Fruit fly (Drosophila melanogaster) whole organism, embryonic: Measurements from ENCODE around the gene CG18213.

Source experiments
- C15 ChIP-seq: fragments of 200-800 bp; sonication (Bioruptor generic); IDR thresholded peaks from 3 replicates; pipeline ENCODE4 v1.3.6; 2022; ENCODE audit warnings: missing biosample characterization, missing genetic modification characterization
- CG12104 ChIP-seq: fragments of 200-800 bp; sonication (Bioruptor generic); optimal IDR thresholded peaks from 3 replicates; lab custom pipeline; 2016; ENCODE audit warnings: missing biosample characterization, missing genetic modification characterization
- CG12391 ChIP-seq: fragments of 200-800 bp; sonication (Bioruptor generic); optimal IDR thresholded peaks from 3 replicates; lab custom pipeline; 2018; ENCODE audit warnings: missing biosample characterization, mild to moderate bottlenecking, missing genetic modification characterization, moderate library complexity
- CG13775 ChIP-seq: fragments of 200-800 bp; sonication (Bioruptor generic); optimal IDR thresholded peaks from 3 replicates; lab custom pipeline; 2017; ENCODE audit warnings: missing biosample characterization, mild to moderate bottlenecking, missing genetic modification characterization
- CG1529 ChIP-seq: fragments of 200-800 bp; sonication (Bioruptor generic); optimal IDR thresholded peaks from 3 replicates; lab custom pipeline; 2018; ENCODE audit warnings: missing biosample characterization, missing genetic modification characterization
- CG1603 ChIP-seq: fragments of 200-800 bp; sonication (Bioruptor generic); optimal IDR thresholded peaks from 2 replicates; lab custom pipeline; 2019; ENCODE audit warnings: missing biosample characterization, mild to moderate bottlenecking, missing genetic modification characterization, moderate library complexity
- CG17612 ChIP-seq: fragments of 200-800 bp; sonication (Bioruptor generic); IDR thresholded peaks from 2 replicates; pipeline ENCODE4 v1.3.6; 2022; ENCODE audit warnings: missing biosample characterization, missing genetic modification characterization
- CG1832 ChIP-seq: fragments of 200-800 bp; sonication (Bioruptor generic); optimal IDR thresholded peaks from 2 replicates; lab custom pipeline; 2017; ENCODE audit warnings: missing biosample characterization, mild to moderate bottlenecking, missing genetic modification characterization, inconsistent platforms
- CG2129 ChIP-seq: fragments of 200-800 bp; sonication (Bioruptor generic); IDR thresholded peaks from 2 replicates; pipeline ENCODE4 v1.3.6; 2022; ENCODE audit warnings: missing biosample characterization, missing genetic modification characterization; ENCODE audit not compliant: partially characterized antibody
- CG2199 ChIP-seq: fragments of 200-800 bp; sonication (Bioruptor generic); IDR thresholded peaks from 3 replicates; pipeline ENCODE4 v1.3.6; 2022; ENCODE audit warnings: missing biosample characterization, missing genetic modification characterization
- CG2202 ChIP-seq: fragments of 200-800 bp; sonication (Bioruptor generic); optimal IDR thresholded peaks from 2 replicates; lab custom pipeline; 2018; ENCODE audit warnings: missing biosample characterization, mild to moderate bottlenecking, missing genetic modification characterization
- CG3065 ChIP-seq: fragments of 200-800 bp; sonication (Bioruptor generic); optimal IDR thresholded peaks from 2 replicates; lab custom pipeline; 2016; ENCODE audit warnings: missing biosample characterization, missing genetic modification characterization
- CG31224 ChIP-seq: fragments of 200-800 bp; sonication (Bioruptor generic); IDR thresholded peaks from 2 replicates; pipeline ENCODE4 v1.3.6; 2022; ENCODE audit warnings: missing biosample characterization, missing genetic modification characterization
- CG31441 ChIP-seq: fragments of 200-800 bp; sonication (Bioruptor generic); IDR thresholded peaks from 2 replicates; pipeline ENCODE4 v1.3.6; 2022; ENCODE audit warnings: missing biosample characterization, missing genetic modification characterization
- CG3163 ChIP-seq: fragments of 200-800 bp; sonication (Bioruptor generic); optimal IDR thresholded peaks from 3 replicates; lab custom pipeline; 2016; ENCODE audit warnings: missing biosample characterization, missing genetic modification characterization
- CG33557 ChIP-seq: fragments of 200-800 bp; sonication (Bioruptor generic); optimal IDR thresholded peaks from 2 replicates; lab custom pipeline; 2019; ENCODE audit warnings: missing biosample characterization, mild to moderate bottlenecking, missing genetic modification characterization, moderate library complexity
- CG4820 ChIP-seq: fragments of 200-800 bp; sonication (Bioruptor generic); optimal IDR thresholded peaks from 3 replicates; lab custom pipeline; 2016; ENCODE audit warnings: missing biosample characterization, missing genetic modification characterization
- CG6254 ChIP-seq: fragments of 200-800 bp; sonication (Bioruptor generic); optimal IDR thresholded peaks from 3 replicates; lab custom pipeline; 2017; ENCODE audit warnings: mild to moderate bottlenecking, missing biosample characterization, missing genetic modification reagents, missing genetic modification characterization
- CG8281 ChIP-seq: fragments of 200-800 bp; sonication (Bioruptor generic); optimal IDR thresholded peaks from 2 replicates; lab custom pipeline; 2018; ENCODE audit warnings: missing biosample characterization, mild to moderate bottlenecking, missing genetic modification characterization, moderate library complexity
- CG8924 ChIP-seq: fragments of 200-800 bp; optimal IDR thresholded peaks from 3 replicates; lab custom pipeline; 2019; ENCODE audit warnings: missing biosample characterization, mild to moderate bottlenecking, missing genetic modification characterization, moderate library complexity
- CG9797 ChIP-seq: fragments of 200-800 bp; sonication (Bioruptor generic); optimal IDR thresholded peaks from 3 replicates; lab custom pipeline; 2018; ENCODE audit warnings: missing biosample characterization, mild to moderate bottlenecking, missing genetic modification characterization
- Chrac-16 ChIP-seq: fragments of 200-800 bp; sonication (Bioruptor generic); optimal IDR thresholded peaks from 3 replicates; lab custom pipeline; 2016; ENCODE audit warnings: missing biosample characterization, missing genetic modification characterization
- E2f2 ChIP-seq: fragments of 200-800 bp; sonication (Bioruptor generic); IDR thresholded peaks from 2 replicates; pipeline ENCODE4 v1.3.6; 2022; ENCODE audit warnings: missing biosample characterization, missing genetic modification characterization
- Ets65A ChIP-seq: fragments of 200-800 bp; sonication (Bioruptor generic); peaks from one replicate; lab custom pipeline; 2016; ENCODE audit warnings: missing biosample characterization, missing genetic modification characterization
- Gug ChIP-seq: fragments of 200-800 bp; sonication (Bioruptor generic); IDR thresholded peaks from 4 replicates; pipeline ENCODE4 v1.3.6; 2022; ENCODE audit warnings: missing biosample characterization, missing genetic modification characterization
- HmgD ChIP-seq: fragments of 200-800 bp; sonication (Bioruptor generic); optimal IDR thresholded peaks from 3 replicates; lab custom pipeline; 2016; ENCODE audit warnings: missing biosample characterization, missing genetic modification characterization
- Hr78 ChIP-seq, 2 experiments: fragments of 200-800 bp in 1 of 2; fragments of >200 bp in 1 of 2; sonication (Bioruptor generic) in 1 of 2; optimal IDR thresholded peaks; 2 replicates each; lab custom pipeline; 2017 to 2019; ENCODE audit warnings: missing biosample characterization in 2 of 2, missing genetic modification characterization in 2 of 2, mild to moderate bottlenecking in 1 of 2, moderate library complexity in 1 of 2
- Mad ChIP-seq: fragments of 200-800 bp; sonication (Bioruptor generic); optimal IDR thresholded peaks from 2 replicates; lab custom pipeline; 2016; ENCODE audit warnings: missing biosample characterization, missing genetic modification characterization
- NC2α ChIP-seq: fragments of 200-800 bp; sonication (Bioruptor generic); optimal IDR thresholded peaks from 2 replicates; lab custom pipeline; 2016; ENCODE audit warnings: missing biosample characterization, missing genetic modification characterization
- NK7.1 ChIP-seq: fragments of 200-800 bp; sonication (Bioruptor generic); optimal IDR thresholded peaks from 3 replicates; lab custom pipeline; 2016; ENCODE audit warnings: missing biosample characterization, missing genetic modification characterization
- Oli ChIP-seq: fragments of 200-800 bp; sonication (Bioruptor generic); optimal IDR thresholded peaks from 2 replicates; lab custom pipeline; 2018; ENCODE audit warnings: missing biosample characterization, mild to moderate bottlenecking, missing genetic modification characterization, moderate library complexity
- Sox100B ChIP-seq: fragments of 200-800 bp; sonication (Bioruptor generic); optimal IDR thresholded peaks from 3 replicates; lab custom pipeline; 2018; ENCODE audit warnings: missing biosample characterization, mild to moderate bottlenecking, missing genetic modification characterization
- Xbp1 ChIP-seq: fragments of 200-800 bp; sonication (Bioruptor generic); optimal IDR thresholded peaks from 3 replicates; lab custom pipeline; 2016; ENCODE audit warnings: missing biosample characterization, mild to moderate bottlenecking, missing genetic modification characterization
- aop ChIP-seq: fragments of 200-800 bp; sonication (Bioruptor generic); IDR thresholded peaks from 2 replicates; pipeline ENCODE4 v1.3.6; 2022; ENCODE audit warnings: missing biosample characterization, missing genetic modification characterization
- cad ChIP-seq: fragments of >200 bp; optimal IDR thresholded peaks from 2 replicates; lab custom pipeline; 2017; ENCODE audit warnings: missing biosample characterization, missing genetic modification characterization
- dmrt11E ChIP-seq: fragments of 200-800 bp; sonication (Bioruptor generic); optimal IDR thresholded peaks from 3 replicates; lab custom pipeline; 2018; ENCODE audit warnings: missing biosample characterization, mild to moderate bottlenecking, missing genetic modification characterization, moderate library complexity
- fd3F ChIP-seq: fragments of 200-800 bp; sonication (Bioruptor generic); optimal IDR thresholded peaks from 2 replicates; lab custom pipeline; 2018; ENCODE audit warnings: missing biosample characterization, mild to moderate bottlenecking, missing genetic modification characterization, moderate library complexity
- ham ChIP-seq: fragments of 200-800 bp; sonication (Bioruptor generic); IDR thresholded peaks from 2 replicates; pipeline ENCODE4 v1.3.6; 2022; ENCODE audit warnings: missing biosample characterization, missing genetic modification characterization
- jigr1 ChIP-seq: fragments of 200-800 bp; sonication (Bioruptor generic); IDR thresholded peaks from 3 replicates; pipeline ENCODE4 v1.3.6; 2022; ENCODE audit warnings: missing biosample characterization, missing genetic modification characterization
- lbe ChIP-seq: fragments of 200-800 bp; sonication (Bioruptor generic); optimal IDR thresholded peaks from 2 replicates; lab custom pipeline; 2016; ENCODE audit warnings: missing biosample characterization, mild to moderate bottlenecking, missing genetic modification characterization
- mirr ChIP-seq: fragments of 200-800 bp; sonication (Bioruptor generic); optimal IDR thresholded peaks from 3 replicates; lab custom pipeline; 2018; ENCODE audit warnings: missing biosample characterization, mild to moderate bottlenecking, missing genetic modification characterization
- otp ChIP-seq: fragments of 200-800 bp; sonication (Bioruptor generic); IDR thresholded peaks from 3 replicates; pipeline ENCODE4, ENCODE4 v1.3.6; 2022; ENCODE audit warnings: missing biosample characterization, missing genetic modification characterization
- peb ChIP-seq: fragments of 200-800 bp; sonication (Bioruptor generic); IDR thresholded peaks from 2 replicates; pipeline ENCODE4 v1.3.6; 2022; ENCODE audit warnings: missing biosample characterization, missing genetic modification characterization
- repo ChIP-seq: fragments of 200-800 bp; sonication (Bioruptor generic); optimal IDR thresholded peaks from 2 replicates; lab custom pipeline; 2016; ENCODE audit warnings: missing biosample characterization, missing genetic modification characterization
- run ChIP-seq: fragments of 200-800 bp; sonication (Bioruptor generic); optimal IDR thresholded peaks from 3 replicates; lab custom pipeline; 2018; ENCODE audit warnings: missing biosample characterization, mild to moderate bottlenecking, missing genetic modification characterization
- slou ChIP-seq: fragments of 200-800 bp; sonication (Bioruptor generic); optimal IDR thresholded peaks from 3 replicates; lab custom pipeline; 2016; ENCODE audit warnings: missing biosample characterization, missing genetic modification characterization
- ssp ChIP-seq: fragments of 200-800 bp; sonication (Bioruptor generic); IDR thresholded peaks from 2 replicates; pipeline ENCODE4 v1.3.6; 2022; ENCODE audit warnings: missing biosample characterization, missing genetic modification characterization
- trem ChIP-seq: fragments of 200-800 bp; optimal IDR thresholded peaks from 3 replicates; lab custom pipeline; 2019; ENCODE audit warnings: missing biosample characterization, mild to moderate bottlenecking, missing genetic modification characterization, moderate library complexity
- ttk ChIP-seq: fragments of 200-800 bp; sonication (Bioruptor generic); IDR thresholded peaks from 2 replicates; pipeline ENCODE4 v2.1.2; 2022; ENCODE audit warnings: missing biosample characterization, missing genetic modification characterization
- wdn ChIP-seq: fragments of 200-800 bp; sonication (Bioruptor generic); IDR thresholded peaks from 2 replicates; pipeline ENCODE4 v1.3.6; 2022; ENCODE audit warnings: missing biosample characterization, missing genetic modification characterization
- wek ChIP-seq: fragments of 200-800 bp; sonication (Bioruptor generic); optimal IDR thresholded peaks from 3 replicates; lab custom pipeline; 2018; ENCODE audit warnings: missing biosample characterization, mild to moderate bottlenecking, missing genetic modification characterization, moderate library complexity

Gene CG18213

DNA sequence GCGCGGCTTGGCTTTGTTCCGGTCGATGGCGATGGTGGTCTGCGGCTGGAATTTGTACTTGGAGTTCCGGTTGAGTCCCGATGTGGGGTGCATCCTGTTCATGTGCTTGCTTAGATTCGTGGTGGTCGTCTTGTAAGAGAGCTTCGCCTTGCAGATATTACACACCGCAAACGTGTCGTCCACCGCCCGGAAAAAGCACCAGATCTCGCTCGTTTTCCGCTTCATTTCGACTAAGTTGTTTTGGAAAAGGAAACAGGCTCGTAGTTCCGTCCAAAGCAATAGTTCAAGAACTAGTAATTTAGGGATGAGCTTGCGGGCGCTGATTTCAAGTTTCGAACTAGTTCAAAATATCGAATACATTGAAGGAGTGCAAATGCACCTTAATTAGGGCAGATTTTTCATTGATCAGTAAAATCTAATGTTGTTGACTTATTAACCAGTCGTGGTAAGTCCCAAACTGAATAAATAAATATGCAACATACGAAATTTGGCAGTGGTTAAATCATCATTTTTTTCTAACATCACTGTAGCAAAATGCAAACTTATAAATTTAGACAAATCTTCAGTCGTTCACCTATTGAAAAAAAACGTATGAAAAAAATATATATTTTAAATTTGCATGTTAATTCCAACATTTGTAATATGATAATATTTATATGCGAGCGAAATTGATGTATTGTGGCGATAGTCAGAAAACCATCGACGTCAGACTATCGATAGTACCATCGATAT is 3.0 kb upstream of the CG18213 start, which contains the start of the genes bdwf and Patr-1 (continued):
- TF ChIP-seq cad (GFP tag; lab: Kevin White, UChicago) (no peak), CG31441 (GFP tag; lab: Robert Waterston, UW) (no peak), CG12104 (no peak), aop (GFP tag; lab: Robert Waterston, UW) (no peak), CG3065 (GFP tag; lab: Kevin White, UChicago) (no peak), ssp (GFP tag; lab: Robert Waterston, UW) (no peak), Sox100B (GFP tag; lab: Kevin White, UChicago) (peak; percentile 43), mirr (GFP tag; lab: Kevin White, UChicago) (no peak), CG31224 (GFP tag; lab: Robert Waterston, UW) (no peak), Xbp1 (GFP tag; lab: Kevin White, UChicago) (peak; percentile 11), wdn (no peak), CG2199 (GFP tag; lab: Robert Waterston, UW) (no peak), repo (GFP tag; lab: Kevin White, UChicago) (no peak), jigr1 (GFP tag; lab: Robert Waterston, UW) (no peak), CG12391 (tag; lab: Kevin White, UChicago) (peak; percentile 63), CG8924 (tag; lab: Kevin White, UChicago) (peak; percentile 36), ttk (GFP tag; lab: Robert Waterston, UW) (no peak), CG2129 (GFP tag; lab: Robert Waterston, UW) (peak; percentile 66), CG4820 (no peak), NK7.1 (GFP tag; lab: Kevin White, UChicago) (no peak), trem (tag; lab: Kevin White, UChicago) (peak; percentile 65), Ets65A (GFP tag; lab: Kevin White, UChicago) (peak; percentile 85), CG2202 (no peak), Oli (tag; lab: Kevin White, UChicago) (no peak), CG33557 (GFP tag; lab: Kevin White, UChicago) (no peak), CG1603 (tag; lab: Kevin White, UChicago) (peak; percentile 3), CG1529 (GFP tag; lab: Kevin White, UChicago) (no peak), E2f2 (GFP tag; lab: Robert Waterston, UW) (peak; percentile 45), C15 (GFP tag; lab: Robert Waterston, UW) (no peak), CG3163 (GFP tag; lab: Kevin White, UChicago) (no peak), CG13775 (GFP tag; lab: Kevin White, UChicago) (peak; percentile 42), wek (GFP tag; lab: Kevin White, UChicago) (no peak), CG17612 (GFP tag; lab: Robert Waterston, UW) (no peak), Chrac-16 (GFP tag; lab: Kevin White, UChicago) (no peak), Gug (GFP tag; lab: Robert Waterston, UW) (no peak; the same call in 3 of the 4 replicates), dmrt11E (tag; lab: Kevin White, UChicago) (no peak), HmgD (GFP tag; lab: Kevin White, UChicago) (no peak), CG1832 (GFP tag; lab: Kevin White, UChicago) (no peak), run (tag; lab: Kevin White, UChicago) (no peak), Hr78 (GFP tag; optimal IDR thresholded peaks at IDR 0.05; lab: Kevin White, UChicago) (no peak), CG9797 (no peak), Mad (GFP tag; lab: Kevin White, UChicago) (no peak), CG6254 (GFP tag; lab: Kevin White, UChicago) (no peak), slou (peak; percentile 16), fd3F (GFP tag; lab: Kevin White, UChicago) (no peak), otp (GFP tag; lab: Robert Waterston, UW) (no peak), NC2α (no peak), peb (no peak), CG8281 (tag; lab: Kevin White, UChicago) (no peak), lbe (GFP tag; lab: Kevin White, UChicago) (peak; percentile 25), ham (GFP tag; lab: Robert Waterston, UW) (no peak)
